Worm (Caenorhabditis elegans) whole organism, midembryonic: Measurements from ENCODE around the gene srh-47.

Experiments
- klf-2 ChIP-seq: fragments of 200-800 bp; sonication (Bioruptor generic); conservative IDR thresholded peaks from 2 replicates; pipeline ENCODE4 v1.3.6; 2022; ENCODE audit warnings: missing genetic modification reagents, missing genetic modification characterization, missing compliant biosample characterization
- ref-1 ChIP-seq: fragments of 200-800 bp; sonication (Bioruptor generic); conservative IDR thresholded peaks from 2 replicates; pipeline ENCODE4 v1.3.6; 2022; ENCODE audit warnings: missing genetic modification reagents, missing genetic modification characterization, missing compliant biosample characterization
- tab-1 ChIP-seq: fragments of 200-800 bp; sonication (Bioruptor generic); IDR thresholded peaks from 2 replicates; pipeline ENCODE4 v1.3.6; 2022; ENCODE audit warnings: missing genetic modification characterization, missing compliant biosample characterization

ce11 chrV:11279564-11279963 is 20.9 kb downstream of the srh-47 start:
- TF ChIP-seq tab-1 (GFP tag; lab: Robert Waterston, UW) (no peak), ref-1 (GFP tag; lab: Robert Waterston, UW) (no peak), klf-2 (no peak)
